Fruit fly (Drosophila melanogaster) whole organism, embryonic: ENCODE data around the gene LSm3.

Experiments used
- Blimp-1 ChIP-seq: fragments of 200-800 bp; sonication (Bioruptor generic); optimal IDR thresholded peaks from 3 replicates; lab custom pipeline; 2018; ENCODE audit warnings: missing biosample characterization, missing genetic modification characterization, mild to moderate bottlenecking, moderate library complexity, missing genetic modification reagents
- CG10209 ChIP-seq: fragments of 200-800 bp; sonication (Bioruptor generic); optimal IDR thresholded peaks from 3 replicates; lab custom pipeline; 2017; ENCODE audit warnings: missing biosample characterization, mild to moderate bottlenecking, missing genetic modification characterization, missing genetic modification reagents
- CG10959 ChIP-seq: fragments of 200-800 bp; sonication (Bioruptor generic); IDR thresholded peaks from 2 replicates; pipeline ENCODE4 v1.3.6; 2022; ENCODE audit warnings: missing biosample characterization, missing genetic modification characterization
- CG12942 ChIP-seq: fragments of 200-800 bp; sonication (Bioruptor generic); optimal IDR thresholded peaks from 3 replicates; lab custom pipeline; 2016; ENCODE audit warnings: missing biosample characterization, missing genetic modification characterization
- CG13775 ChIP-seq: fragments of 200-800 bp; sonication (Bioruptor generic); optimal IDR thresholded peaks from 3 replicates; lab custom pipeline; 2017; ENCODE audit warnings: missing biosample characterization, mild to moderate bottlenecking, missing genetic modification characterization
- CG17359 ChIP-seq: fragments of 200-800 bp; sonication (Bioruptor generic); optimal IDR thresholded peaks from 3 replicates; lab custom pipeline; 2018; ENCODE audit warnings: missing biosample characterization, mild to moderate bottlenecking, missing genetic modification characterization, moderate library complexity
- CG17568 ChIP-seq: fragments of 200-800 bp; sonication (Bioruptor generic); optimal IDR thresholded peaks from 2 replicates; lab custom pipeline; 2018; ENCODE audit warnings: missing biosample characterization, mild to moderate bottlenecking, missing genetic modification characterization, moderate library complexity
- CG30020 ChIP-seq: fragments of 200-800 bp; optimal IDR thresholded peaks from 2 replicates; lab custom pipeline; 2019; ENCODE audit warnings: missing biosample characterization, mild to moderate bottlenecking, missing genetic modification characterization, moderate library complexity
- CG3065 ChIP-seq: fragments of 200-800 bp; sonication (Bioruptor generic); optimal IDR thresholded peaks from 2 replicates; lab custom pipeline; 2016; ENCODE audit warnings: missing biosample characterization, missing genetic modification characterization
- CG32767 ChIP-seq: fragments of 200-800 bp; sonication (Bioruptor generic); IDR thresholded peaks from 2 replicates; pipeline ENCODE4 v1.3.6; 2022; ENCODE audit warnings: missing biosample characterization, missing genetic modification characterization
- CG3726 ChIP-seq: fragments of 200-800 bp; sonication (Bioruptor generic); IDR thresholded peaks from 3 replicates; pipeline ENCODE4, ENCODE4 v1.3.6; 2022; ENCODE audit warnings: missing biosample characterization, missing genetic modification characterization
- CG4360 ChIP-seq: fragments of 200-800 bp; sonication (Bioruptor generic); IDR thresholded peaks from 2 replicates; pipeline ENCODE4 v1.3.6; 2022; ENCODE audit warnings: missing biosample characterization, missing genetic modification characterization
- CG4617 ChIP-seq: fragments of 200-800 bp; sonication (Bioruptor generic); optimal IDR thresholded peaks from 3 replicates; lab custom pipeline; 2016; ENCODE audit warnings: missing biosample characterization, missing genetic modification characterization, borderline replicate concordance
- CG4707 ChIP-seq: fragments of 200-800 bp; sonication (Bioruptor generic); optimal IDR thresholded peaks from 2 replicates; lab custom pipeline; 2018; ENCODE audit warnings: missing biosample characterization, mild to moderate bottlenecking, missing genetic modification characterization, moderate library complexity
- CG5245 ChIP-seq: fragments of 200-800 bp; sonication (Bioruptor generic); optimal IDR thresholded peaks from 3 replicates; lab custom pipeline; 2016; ENCODE audit warnings: missing biosample characterization, missing genetic modification characterization
- CG6272 ChIP-seq: fragments of 200-800 bp; sonication (Bioruptor generic); IDR thresholded peaks from 2 replicates; pipeline ENCODE4 v1.3.6; 2022; ENCODE audit warnings: missing biosample characterization, missing genetic modification characterization
- CG6854 ChIP-seq: fragments of 200-800 bp; sonication (Bioruptor generic); optimal IDR thresholded peaks from 3 replicates; lab custom pipeline; 2017; ENCODE audit warnings: missing biosample characterization, mild to moderate bottlenecking, missing genetic modification characterization
- CG7372 ChIP-seq: fragments of 200-800 bp; sonication (Bioruptor generic); IDR thresholded peaks from 2 replicates; pipeline ENCODE4 v1.3.6; 2022; ENCODE audit warnings: missing biosample characterization, missing genetic modification characterization
- CG8944 ChIP-seq: fragments of 200-800 bp; sonication (Bioruptor generic); optimal IDR thresholded peaks from 3 replicates; lab custom pipeline; 2016; ENCODE audit warnings: missing biosample characterization, missing genetic modification characterization
- CG9215 ChIP-seq: fragments of 200-800 bp; sonication (Bioruptor generic); IDR thresholded peaks from 2 replicates; pipeline ENCODE4 v1.3.6; 2022; ENCODE audit warnings: missing biosample characterization, missing genetic modification characterization
- Doc3 ChIP-seq: fragments of 200-800 bp; sonication (Bioruptor generic); IDR thresholded peaks from 3 replicates; pipeline ENCODE4 v1.3.6; 2022; ENCODE audit warnings: missing biosample characterization, missing genetic modification characterization; ENCODE audit not compliant: partially characterized antibody
- ERR ChIP-seq: fragments of 200-800 bp; sonication (Bioruptor generic); optimal IDR thresholded peaks from 2 replicates; lab custom pipeline; 2016; ENCODE audit warnings: missing biosample characterization, missing genetic modification characterization
- H15 ChIP-seq: fragments of 200-800 bp; sonication (Bioruptor generic); IDR thresholded peaks from 3 replicates; pipeline ENCODE4 v1.3.6; 2022; ENCODE audit warnings: missing biosample characterization, missing genetic modification characterization
- HLH4C ChIP-seq: fragments of 200-800 bp; sonication (Bioruptor generic); IDR thresholded peaks from 3 replicates; pipeline ENCODE4 v1.3.6; 2022; ENCODE audit warnings: missing biosample characterization, missing genetic modification characterization; ENCODE audit not compliant: partially characterized antibody
- HLH54F ChIP-seq: fragments of 200-800 bp; sonication (Bioruptor generic); optimal IDR thresholded peaks from 3 replicates; lab custom pipeline; 2016; ENCODE audit warnings: missing biosample characterization, missing genetic modification characterization
- HLHmδ ChIP-seq: fragments of 200-800 bp; sonication (Bioruptor generic); optimal IDR thresholded peaks from 2 replicates; lab custom pipeline; 2018; ENCODE audit warnings: missing biosample characterization, mild to moderate bottlenecking, missing genetic modification characterization, moderate library complexity
- MTF-1 ChIP-seq: fragments of 200-800 bp; sonication (Bioruptor generic); optimal IDR thresholded peaks from 2 replicates; lab custom pipeline; 2018; ENCODE audit warnings: missing biosample characterization, mild to moderate bottlenecking, missing genetic modification characterization, borderline replicate concordance
- Max ChIP-seq: fragments of 200-800 bp; sonication (Bioruptor generic); optimal IDR thresholded peaks from 2 replicates; lab custom pipeline; 2016; ENCODE audit warnings: missing biosample characterization, mild to moderate bottlenecking, missing genetic modification characterization
- Sox102F ChIP-seq: fragments of 200-800 bp; sonication (Bioruptor generic); optimal IDR thresholded peaks from 2 replicates; lab custom pipeline; 2018; ENCODE audit warnings: missing biosample characterization, mild to moderate bottlenecking, missing genetic modification characterization, moderate library complexity
- Stat92E ChIP-seq, 3 experiments: fragments of >200 bp in 2 of 3; fragments of 200-800 bp in 1 of 3; sonication (Bioruptor generic) in 1 of 3; optimal IDR thresholded peaks; 2 replicates each; lab custom pipeline; 2017 to 2019; ENCODE audit warnings: missing biosample characterization in 3 of 3, missing genetic modification characterization in 3 of 3, mild to moderate bottlenecking in 1 of 3, moderate library complexity in 1 of 3
- Taf1 ChIP-seq: fragments of 200-800 bp; sonication (Bioruptor generic); IDR thresholded peaks from 2 replicates; pipeline ENCODE4 v1.3.6; 2022; ENCODE audit warnings: missing biosample characterization, missing genetic modification characterization
- ash1 ChIP-seq: fragments of 200-800 bp; sonication (Bioruptor generic); optimal IDR thresholded peaks from 2 replicates; lab custom pipeline; 2018; ENCODE audit warnings: missing biosample characterization, mild to moderate bottlenecking, missing genetic modification characterization
- bbx ChIP-seq: fragments of 200-800 bp; sonication (Bioruptor generic); IDR thresholded peaks from 2 replicates; pipeline ENCODE4 v1.3.6; 2022; ENCODE audit warnings: missing biosample characterization, missing genetic modification characterization; ENCODE audit not compliant: partially characterized antibody
- exex ChIP-seq: fragments of 200-800 bp; sonication (Bioruptor generic); optimal IDR thresholded peaks from 4 replicates; lab custom pipeline; 2018; ENCODE audit warnings: missing biosample characterization, mild to moderate bottlenecking, missing genetic modification characterization, moderate library complexity
- org-1 ChIP-seq: fragments of 200-800 bp; sonication (Bioruptor generic); optimal IDR thresholded peaks from 2 replicates; lab custom pipeline; 2017; ENCODE audit warnings: missing biosample characterization, missing genetic modification characterization
- otp ChIP-seq: fragments of 200-800 bp; sonication (Bioruptor generic); IDR thresholded peaks from 3 replicates; pipeline ENCODE4, ENCODE4 v1.3.6; 2022; ENCODE audit warnings: missing biosample characterization, missing genetic modification characterization
- pan ChIP-seq, 4 experiments: fragments of >200 bp in 3 of 4; fragments of 200-800 bp in 1 of 4; sonication (Bioruptor generic) in 1 of 4; optimal IDR thresholded peaks in 3 of 4; IDR thresholded peaks in 1 of 4; 2 replicates each; pipeline versions ENCODE4 v1.3.6 to Lab custom; 2017 to 2022; ENCODE audit warnings: missing biosample characterization in 2 of 4, missing genetic modification characterization in 2 of 4, mixed read lengths in 1 of 4
- pfk ChIP-seq: fragments of 200-800 bp; sonication (Bioruptor generic); optimal IDR thresholded peaks from 2 replicates; lab custom pipeline; 2018; ENCODE audit warnings: missing biosample characterization, mild to moderate bottlenecking, missing genetic modification characterization, moderate library complexity
- prd ChIP-seq, 3 experiments: fragments of >200 bp in 2 of 3; fragments of 200-800 bp in 1 of 3; sonication (Bioruptor generic) in 1 of 3; optimal IDR thresholded peaks in 2 of 3; IDR thresholded peaks in 1 of 3; 2 replicates in 2 of 3; 3 replicates in 1 of 3; pipeline versions ENCODE4 v1.3.6 to Lab custom; 2017 to 2022; ENCODE audit warnings: missing biosample characterization in 1 of 3, missing genetic modification characterization in 1 of 3
- psq ChIP-seq: fragments of 200-800 bp; sonication (Bioruptor generic); optimal IDR thresholded peaks from 2 replicates; lab custom pipeline; 2017; ENCODE audit warnings: missing biosample characterization, missing genetic modification characterization
- ranshi ChIP-seq: fragments of 200-800 bp; sonication (Bioruptor generic); IDR thresholded peaks from 2 replicates; pipeline ENCODE4 v1.3.6; 2022; ENCODE audit warnings: missing biosample characterization, missing genetic modification characterization
- slbo ChIP-seq: fragments of 200-800 bp; sonication (Bioruptor generic); IDR thresholded peaks from 2 replicates; pipeline ENCODE4 v1.3.6; 2022; ENCODE audit warnings: missing biosample characterization, missing genetic modification characterization
- sob ChIP-seq: fragments of 200-800 bp; sonication (Bioruptor generic); IDR thresholded peaks from 2 replicates; pipeline ENCODE4 v1.3.6; 2022; ENCODE audit warnings: missing biosample characterization, missing genetic modification characterization
- wdn ChIP-seq: fragments of 200-800 bp; sonication (Bioruptor generic); IDR thresholded peaks from 2 replicates; pipeline ENCODE4 v1.3.6; 2022; ENCODE audit warnings: missing biosample characterization, missing genetic modification characterization
- yki ChIP-seq: fragments of >200 bp; optimal IDR thresholded peaks from 3 replicates; lab custom pipeline; 2018
- zen2 ChIP-seq: fragments of 200-800 bp; sonication (Bioruptor generic); IDR thresholded peaks from 3 replicates; pipeline ENCODE4 v1.3.6; 2022; ENCODE audit warnings: missing biosample characterization, missing genetic modification characterization; ENCODE audit not compliant: partially characterized antibody
- zfh2 ChIP-seq: fragments of 200-800 bp; sonication (Bioruptor generic); optimal IDR thresholded peaks from 2 replicates; lab custom pipeline; 2016; ENCODE audit warnings: missing biosample characterization, missing genetic modification characterization

The LSm3 gene

dm6 chr3R:23958091-23958838 lies 37.8 kb upstream of the LSm3 start, which contains the start of the genes GluProRS and AP-1sigma (continued):
- TF ChIP-seq MTF-1 (peak; percentile 59), HLH54F (peak; percentile 86), CG3065 (GFP tag; lab: Kevin White, UChicago) (peak; percentile 89), CG17568 (GFP tag; lab: Kevin White, UChicago) (no peak), ash1 (GFP tag; lab: Kevin White, UChicago) (peak; percentile 59), org-1 (GFP tag; lab: Kevin White, UChicago) (peak; percentile 77), CG7372 (GFP tag; lab: Robert Waterston, UW) (peak; percentile 94), CG13775 (GFP tag; lab: Kevin White, UChicago) (peak; percentile 93), Taf1 (GFP tag; lab: Robert Waterston, UW) (peak; percentile 89), H15 (GFP tag; lab: Robert Waterston, UW) (peak; percentile 94), prd (optimal IDR thresholded peaks at IDR 0.05; lab: Kevin White, UChicago) (no peak), prd (GFP tag; IDR thresholded peaks at IDR 0.05; lab: Robert Waterston, UW) (peak; percentile 98), pfk (GFP tag; lab: Kevin White, UChicago) (peak; percentile 26), sob (GFP tag; lab: Robert Waterston, UW) (peak; percentile 96), yki (peak; percentile 91), wdn (peak; percentile 89), Sox102F (GFP tag; lab: Kevin White, UChicago) (peak; percentile 90), exex (tag; lab: Kevin White, UChicago) (peak; percentile 58), CG6272 (GFP tag; lab: Robert Waterston, UW) (peak; percentile 95), CG4707 (GFP tag; lab: Kevin White, UChicago) (peak; percentile 96), CG10959 (GFP tag; lab: Robert Waterston, UW) (peak; percentile 93), zen2 (peak; percentile 72; the same call in 1 of the 3 replicates), slbo (GFP tag; lab: Robert Waterston, UW) (peak; percentile 98), CG30020 (tag; lab: Kevin White, UChicago) (peak; percentile 74), CG5245 (GFP tag; lab: Kevin White, UChicago) (peak; percentile 92), CG12942 (GFP tag; lab: Kevin White, UChicago) (peak; percentile 92), HLHmδ (GFP tag; lab: Kevin White, UChicago) (no peak), otp (GFP tag; lab: Robert Waterston, UW) (peak; percentile 93), CG3726 (peak; percentile 92), CG10209 (GFP tag; lab: Kevin White, UChicago) (peak; percentile 84), Max (peak; percentile 94), CG6854 (GFP tag; lab: Kevin White, UChicago) (no peak), ERR (GFP tag; lab: Kevin White, UChicago) (peak; percentile 66), CG9215 (peak; percentile 95), CG32767 (GFP tag; lab: Robert Waterston, UW) (peak; percentile 89; the same call in 1 of the 2 replicates), ranshi (GFP tag; lab: Robert Waterston, UW) (peak; percentile 95), pan (optimal IDR thresholded peaks at IDR 0.05; lab: Kevin White, UChicago) (no peak), pan (GFP tag; optimal IDR thresholded peaks at IDR 0.05 in 1 of 2, IDR thresholded peaks at IDR 0.05 in 1 of 2) (peak in 1 of 2 experiments; percentile 97), Stat92E (GFP tag; optimal IDR thresholded peaks at IDR 0.05; lab: Kevin White, UChicago) (peak in 1 of 3 experiments; percentile 67), zfh2 (peak; percentile 92), CG8944 (GFP tag; lab: Kevin White, UChicago) (peak; percentile 86), HLH4C (GFP tag; lab: Robert Waterston, UW) (peak; percentile 90), CG17359 (peak; percentile 84), bbx (GFP tag; lab: Robert Waterston, UW) (peak; percentile 85), Blimp-1 (GFP tag; lab: Kevin White, UChicago) (peak; percentile 86), CG4360 (GFP tag; lab: Robert Waterston, UW) (peak; percentile 78), Doc3 (GFP tag; lab: Robert Waterston, UW) (peak; percentile 93), CG4617 (GFP tag; lab: Kevin White, UChicago) (peak; percentile 96), psq (GFP tag; lab: Kevin White, UChicago) (peak; percentile 68)
